Worm (Caenorhabditis elegans) whole organism, L4 larva: ENCODE results near the gene Y17G7B.8.

Experiments used
- ama-1 ChIP-seq: fragments of 150-350 bp; optimal IDR thresholded peaks from 2 replicates; lab custom pipeline; 2014; ENCODE audit warnings: inconsistent platforms, mixed read lengths
- pha-4 ChIP-seq, 2 experiments: fragments of 150-350 bp in 1 of 2; fragments of 200-800 bp in 1 of 2; sonication (Bioruptor generic) in 1 of 2; IDR thresholded peaks in 1 of 2; optimal IDR thresholded peaks in 1 of 2; 2 replicates each; pipeline versions ENCODE4 v1.3.6 to Lab custom; 2014 to 2022; ENCODE audit warnings: missing genetic modification characterization in 2 of 2, missing genetic modification reagents in 2 of 2, missing biosample characterization in 1 of 2, missing compliant biosample characterization in 1 of 2
- unc-62 ChIP-seq, 3 experiments: fragments of 150-350 bp in 1 of 3; sonication (generic microtip); optimal IDR thresholded peaks in 2 of 3; peaks in 1 of 3; 1 replicate in 1 of 3; 2 replicates in 2 of 3; lab custom pipeline; 2014 to 2017; ENCODE audit warnings: missing biosample characterization in 3 of 3, missing genetic modification characterization in 3 of 3, missing genetic modification reagents in 3 of 3, missing genotype in 1 of 3

ce11 chrII:12054558-12054957 lies 27.0 kb upstream of the Y17G7B.8 start:
- TF ChIP-seq pha-4 (GFP tag; IDR thresholded peaks at IDR 0.05; lab: Robert Waterston, UW) (no peak), pha-4 (tag; optimal IDR thresholded peaks at IDR 0.05; lab: Kevin White, UChicago) (no peak), ama-1 (lab: Kevin White, UChicago) (no peak), unc-62 (GFP tag; optimal IDR thresholded peaks at IDR 0.05 in 1 of 2; lab: Kevin White, UChicago) (no peak), unc-62 (tag; optimal IDR thresholded peaks at IDR 0.05; lab: Kevin White, UChicago) (no peak)
